Worm (Caenorhabditis elegans): Measurements from ENCODE around the gene F38E11.6.

DNA sequence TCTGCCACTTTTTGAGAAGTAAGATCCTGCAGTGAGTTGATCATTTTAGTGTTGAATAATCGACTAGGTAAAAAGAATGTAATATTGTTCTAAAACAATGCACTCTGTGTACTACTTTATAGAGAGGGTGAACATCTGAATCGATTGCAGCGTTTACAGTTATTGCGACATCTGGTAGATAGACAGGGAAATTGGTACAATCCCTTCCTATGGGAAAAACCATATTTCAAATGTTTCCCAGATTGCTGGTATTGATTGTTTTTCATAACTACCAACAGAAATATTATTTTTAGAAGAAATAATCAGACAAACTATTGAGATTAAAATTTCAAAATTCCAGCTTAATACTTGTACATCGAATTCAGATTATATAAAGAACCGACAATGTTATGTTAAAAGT lies 17.7 kb upstream of the F38E11.6 start, which contains the start of gene gadr-2:
- TF ChIP-seq elt-2 (tag; optimal IDR thresholded peaks at IDR 0.05) (no peak), unc-86 (tag; optimal IDR thresholded peaks at IDR 0.05) (no peak), hlh-15 (tag; optimal IDR thresholded peaks at IDR 0.05) (no peak), npax-4 (tag; optimal IDR thresholded peaks at IDR 0.05) (no peak)

Measured in whole organism, late embryonic.